Worm (Caenorhabditis elegans) whole organism, late embryonic: Measurements from ENCODE around the gene clec-67.

Source experiments
- K02D7.2 ChIP-seq: sonication (generic microtip); optimal IDR thresholded peaks from 2 replicates; lab custom pipeline; 2017; ENCODE audit warnings: mild to moderate bottlenecking, missing genetic modification characterization, missing compliant biosample characterization
- Y22D7AL.16 ChIP-seq: sonication (generic microtip); optimal IDR thresholded peaks from 2 replicates; lab custom pipeline; 2016; ENCODE audit warnings: missing genetic modification characterization, missing compliant biosample characterization
- che-1 ChIP-seq: sonication (generic microtip); optimal IDR thresholded peaks from 2 replicates; lab custom pipeline; 2016; ENCODE audit warnings: mild to moderate bottlenecking, missing genetic modification characterization, missing compliant biosample characterization
- fkh-10 ChIP-seq: fragments of 150-350 bp; optimal IDR thresholded peaks from 2 replicates; lab custom pipeline; 2014; ENCODE audit warnings: missing biosample characterization, missing genetic modification reagents, missing genetic modification characterization
- nhr-11 ChIP-seq: fragments of 150-350 bp; optimal IDR thresholded peaks from 2 replicates; lab custom pipeline; 2014; ENCODE audit warnings: missing biosample characterization, missing genetic modification characterization
- nhr-232 ChIP-seq: sonication (generic microtip); optimal IDR thresholded peaks from 2 replicates; lab custom pipeline; 2016; ENCODE audit warnings: missing genetic modification characterization, missing compliant biosample characterization
- pat-9 ChIP-seq: fragments of 200-800 bp; sonication (Bioruptor generic); optimal IDR thresholded peaks from 2 replicates; lab custom pipeline; 2018; ENCODE audit warnings: mild to moderate bottlenecking, missing genetic modification characterization, moderate library complexity, missing compliant biosample characterization
- pros-1 ChIP-seq: fragments of 150-350 bp; optimal IDR thresholded peaks from 2 replicates; lab custom pipeline; 2014; ENCODE audit warnings: missing biosample characterization, missing genetic modification reagents, missing genetic modification characterization
- tbx-7 ChIP-seq: sonication (generic microtip); optimal IDR thresholded peaks from 2 replicates; lab custom pipeline; 2016; ENCODE audit warnings: missing genotype, missing genetic modification characterization, missing compliant biosample characterization
- ztf-16 ChIP-seq: sonication (generic microtip); optimal IDR thresholded peaks from 2 replicates; lab custom pipeline; 2017; ENCODE audit warnings: missing genetic modification characterization, missing compliant biosample characterization

DNA sequence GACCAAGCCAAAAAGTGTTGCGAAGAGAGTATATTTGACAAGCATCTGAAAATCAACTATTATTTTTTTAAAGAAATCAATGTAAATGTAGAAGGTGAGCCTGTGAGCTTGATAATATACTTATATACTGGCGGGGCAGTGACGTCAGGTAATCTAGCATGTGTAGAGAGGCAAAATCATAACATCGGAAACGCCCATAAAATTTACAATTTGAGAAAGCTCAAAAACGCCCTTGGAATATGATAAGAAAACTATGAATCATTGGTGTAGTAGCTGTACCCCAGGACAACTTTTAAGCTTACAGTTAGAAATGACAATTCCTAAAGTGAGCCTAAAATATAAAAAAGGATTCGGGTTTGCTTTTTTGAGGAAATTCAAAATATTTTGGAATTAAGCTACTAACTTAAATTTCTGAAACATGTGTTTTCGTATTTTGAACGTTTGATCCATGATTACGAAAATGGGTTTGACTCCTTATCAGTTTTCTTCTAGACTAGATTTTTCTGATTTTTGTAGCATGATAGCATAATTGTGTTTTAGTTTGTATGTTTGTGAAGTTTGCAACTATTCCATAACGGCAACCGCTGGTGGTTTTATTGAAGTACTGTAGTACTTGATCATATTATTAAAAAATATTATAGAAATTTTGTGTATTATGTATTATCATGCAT lies 19.8 kb downstream of the clec-67 start, which contains the start of gene clec-174:
- no peak for TF ChIP-seq nhr-11
- no peak for TF ChIP-seq pat-9 (tag; lab: Kevin White, UChicago)
- no peak for TF ChIP-seq K02D7.2
- no peak for TF ChIP-seq fkh-10 (GFP tag; lab: Kevin White, UChicago)
- no peak for TF ChIP-seq ztf-16 (tag; lab: Kevin White, UChicago)
- no peak for TF ChIP-seq che-1 (tag; lab: Kevin White, UChicago)
- TF ChIP-seq Y22D7AL.16 (tag; lab: Kevin White, UChicago): no peak
- TF ChIP-seq nhr-232 (tag; lab: Kevin White, UChicago): no peak
- TF ChIP-seq pros-1 (tag; lab: Kevin White, UChicago): no peak
- TF ChIP-seq tbx-7 (tag; lab: Kevin White, UChicago): no peak
